Fruit fly (Drosophila melanogaster) whole organism, embryonic: ENCODE results near the gene CCAP-R.

ENCODE experiments used
- Aef1 ChIP-seq: fragments of 200-800 bp; sonication (Bioruptor generic); IDR thresholded peaks from 3 replicates; pipeline ENCODE4 v1.3.6; 2022; ENCODE audit warnings: missing biosample characterization, missing genetic modification characterization
- Atf6 ChIP-seq: fragments of 200-800 bp; sonication (Bioruptor generic); IDR thresholded peaks from 2 replicates; pipeline ENCODE4 v1.3.6; 2022; ENCODE audit warnings: missing biosample characterization, missing genetic modification characterization
- BEAF-32 ChIP-seq: fragments of 200-800 bp; sonication (Bioruptor generic); optimal IDR thresholded peaks from 3 replicates; lab custom pipeline; 2017; ENCODE audit warnings: missing biosample characterization, missing genetic modification characterization, mild to moderate bottlenecking, moderate library complexity, missing genetic modification reagents
- Bgb ChIP-seq: fragments of 200-800 bp; sonication (Bioruptor generic); IDR thresholded peaks from 2 replicates; pipeline ENCODE4 v1.3.6; 2022; ENCODE audit warnings: missing biosample characterization, missing genetic modification characterization; ENCODE audit not compliant: partially characterized antibody
- CG1024 ChIP-seq: fragments of 200-800 bp; sonication (Bioruptor generic); IDR thresholded peaks from 2 replicates; pipeline ENCODE4 v1.3.6; 2022; ENCODE audit warnings: missing biosample characterization, missing genetic modification characterization
- CG12942 ChIP-seq: fragments of 200-800 bp; sonication (Bioruptor generic); optimal IDR thresholded peaks from 3 replicates; lab custom pipeline; 2016; ENCODE audit warnings: missing biosample characterization, missing genetic modification characterization
- CG16863 ChIP-seq: fragments of 200-800 bp; sonication (Bioruptor generic); optimal IDR thresholded peaks from 3 replicates; lab custom pipeline; 2016; ENCODE audit warnings: missing biosample characterization, missing genetic modification characterization
- CG17568 ChIP-seq: fragments of 200-800 bp; sonication (Bioruptor generic); optimal IDR thresholded peaks from 2 replicates; lab custom pipeline; 2018; ENCODE audit warnings: missing biosample characterization, mild to moderate bottlenecking, missing genetic modification characterization, moderate library complexity
- CG17912 ChIP-seq: fragments of 200-800 bp; sonication (Bioruptor generic); optimal IDR thresholded peaks from 2 replicates; lab custom pipeline; 2018; ENCODE audit warnings: missing biosample characterization, mild to moderate bottlenecking, missing genetic modification characterization
- CG31441 ChIP-seq: fragments of 200-800 bp; sonication (Bioruptor generic); IDR thresholded peaks from 2 replicates; pipeline ENCODE4 v1.3.6; 2022; ENCODE audit warnings: missing biosample characterization, missing genetic modification characterization
- CG7271 ChIP-seq: fragments of 200-800 bp; sonication (Bioruptor generic); optimal IDR thresholded peaks from 2 replicates; lab custom pipeline; 2018; ENCODE audit warnings: missing biosample characterization, mild to moderate bottlenecking, missing genetic modification characterization, moderate library complexity
- CG7372 ChIP-seq: fragments of 200-800 bp; sonication (Bioruptor generic); IDR thresholded peaks from 2 replicates; pipeline ENCODE4 v1.3.6; 2022; ENCODE audit warnings: missing biosample characterization, missing genetic modification characterization
- Dad ChIP-seq: fragments of 200-800 bp; sonication (Bioruptor generic); optimal IDR thresholded peaks from 3 replicates; lab custom pipeline; 2016; ENCODE audit warnings: missing biosample characterization, missing genetic modification characterization
- Deaf1 ChIP-seq: fragments of 200-800 bp; optimal IDR thresholded peaks from 3 replicates; lab custom pipeline; 2019; ENCODE audit warnings: missing biosample characterization, mild to moderate bottlenecking, missing genetic modification characterization, moderate library complexity
- Eip74EF ChIP-seq, 2 experiments: fragments of 200-800 bp in 1 of 2; fragments of >200 bp in 1 of 2; sonication (Bioruptor generic) in 1 of 2; optimal IDR thresholded peaks; 2 replicates each; lab custom pipeline; 2017 to 2019; ENCODE audit warnings: missing biosample characterization in 2 of 2, missing genetic modification characterization in 2 of 2, mild to moderate bottlenecking in 1 of 2, moderate library complexity in 1 of 2
- GATAe ChIP-seq: fragments of 200-800 bp; sonication (Bioruptor generic); conservative IDR thresholded peaks from 2 replicates; pipeline ENCODE4 v1.3.6; 2022; ENCODE audit warnings: missing biosample characterization, missing genetic modification characterization
- H2.0 ChIP-seq: fragments of 200-800 bp; sonication (Bioruptor generic); IDR thresholded peaks from 2 replicates; pipeline ENCODE4 v1.3.6; 2022; ENCODE audit warnings: missing biosample characterization, missing genetic modification characterization
- HLH54F ChIP-seq: fragments of 200-800 bp; sonication (Bioruptor generic); optimal IDR thresholded peaks from 3 replicates; lab custom pipeline; 2016; ENCODE audit warnings: missing biosample characterization, missing genetic modification characterization
- HLHmδ ChIP-seq: fragments of 200-800 bp; sonication (Bioruptor generic); optimal IDR thresholded peaks from 2 replicates; lab custom pipeline; 2018; ENCODE audit warnings: missing biosample characterization, mild to moderate bottlenecking, missing genetic modification characterization, moderate library complexity
- Hand ChIP-seq: fragments of 200-800 bp; sonication (Bioruptor generic); optimal IDR thresholded peaks from 2 replicates; lab custom pipeline; 2017; ENCODE audit warnings: mild to moderate bottlenecking, missing biosample characterization, missing genetic modification reagents, missing genetic modification characterization
- Hey ChIP-seq: fragments of 200-800 bp; sonication (Bioruptor generic); optimal IDR thresholded peaks from 3 replicates; lab custom pipeline; 2018; ENCODE audit warnings: missing biosample characterization, mild to moderate bottlenecking, missing genetic modification characterization
- Hr78 ChIP-seq, 2 experiments: fragments of 200-800 bp in 1 of 2; fragments of >200 bp in 1 of 2; sonication (Bioruptor generic) in 1 of 2; optimal IDR thresholded peaks; 2 replicates each; lab custom pipeline; 2017 to 2019; ENCODE audit warnings: missing biosample characterization in 2 of 2, missing genetic modification characterization in 2 of 2, mild to moderate bottlenecking in 1 of 2, moderate library complexity in 1 of 2
- Oaz ChIP-seq: fragments of 200-800 bp; sonication (Bioruptor generic); IDR thresholded peaks from 2 replicates; pipeline ENCODE4 v1.3.6; 2022; ENCODE audit warnings: missing biosample characterization, missing genetic modification characterization
- abd-A ChIP-seq: fragments of 200-800 bp; sonication (Bioruptor generic); optimal IDR thresholded peaks from 3 replicates; lab custom pipeline; 2019; ENCODE audit warnings: missing biosample characterization, mild to moderate bottlenecking, missing genetic modification characterization, moderate library complexity
- ac ChIP-seq: fragments of 200-800 bp; sonication (Bioruptor generic); optimal IDR thresholded peaks from 3 replicates; lab custom pipeline; 2017; ENCODE audit warnings: missing biosample characterization, mild to moderate bottlenecking, missing genetic modification characterization
- bab2 ChIP-seq: fragments of 200-800 bp; sonication (Bioruptor generic); optimal IDR thresholded peaks from 2 replicates; lab custom pipeline; 2016; ENCODE audit warnings: missing biosample characterization, missing genetic modification characterization
- caup ChIP-seq: fragments of 200-800 bp; sonication (Bioruptor generic); optimal IDR thresholded peaks from 3 replicates; lab custom pipeline; 2017; ENCODE audit warnings: missing biosample characterization, mild to moderate bottlenecking, missing genetic modification characterization, moderate library complexity; ENCODE audit not compliant: severe bottlenecking
- chn ChIP-seq: fragments of 200-800 bp; sonication (Bioruptor generic); optimal IDR thresholded peaks from 2 replicates; lab custom pipeline; 2016; ENCODE audit warnings: missing biosample characterization, missing genetic modification characterization
- ci ChIP-seq: fragments of 200-800 bp; sonication (Bioruptor generic); IDR thresholded peaks from 3 replicates; pipeline ENCODE4 v1.3.6; 2022; ENCODE audit warnings: missing biosample characterization, missing genetic modification characterization
- cwo ChIP-seq: fragments of 200-800 bp; sonication (Bioruptor generic); optimal IDR thresholded peaks from 3 replicates; lab custom pipeline; 2017; ENCODE audit warnings: missing biosample characterization, missing genetic modification characterization, mild to moderate bottlenecking, moderate library complexity, missing genetic modification reagents
- da ChIP-seq: fragments of 200-800 bp; sonication (Bioruptor generic); optimal IDR thresholded peaks from 2 replicates; lab custom pipeline; 2016; ENCODE audit warnings: missing biosample characterization, missing genetic modification characterization
- danr ChIP-seq: fragments of 200-800 bp; sonication (Bioruptor generic); IDR thresholded peaks from 2 replicates; pipeline ENCODE4 v1.3.6; 2022; ENCODE audit warnings: missing biosample characterization, missing genetic modification characterization
- disco-r ChIP-seq: fragments of 200-800 bp; sonication (Bioruptor generic); optimal IDR thresholded peaks from 2 replicates; lab custom pipeline; 2016; ENCODE audit warnings: missing biosample characterization, missing genetic modification characterization
- fd3F ChIP-seq: fragments of 200-800 bp; sonication (Bioruptor generic); optimal IDR thresholded peaks from 2 replicates; lab custom pipeline; 2018; ENCODE audit warnings: missing biosample characterization, mild to moderate bottlenecking, missing genetic modification characterization, moderate library complexity
- gfzf ChIP-seq: fragments of 200-800 bp; sonication (Bioruptor generic); optimal IDR thresholded peaks from 2 replicates; lab custom pipeline; 2016; ENCODE audit warnings: missing biosample characterization, mild to moderate bottlenecking, missing genetic modification characterization, moderate library complexity
- gsb-n ChIP-seq: fragments of 200-800 bp; sonication (Bioruptor generic); optimal IDR thresholded peaks from 3 replicates; lab custom pipeline; 2018; ENCODE audit warnings: missing biosample characterization, mild to moderate bottlenecking, missing genetic modification characterization
- nmo ChIP-seq: fragments of 200-800 bp; sonication (Bioruptor generic); optimal IDR thresholded peaks from 2 replicates; lab custom pipeline; 2018; ENCODE audit warnings: missing biosample characterization, mild to moderate bottlenecking, missing genetic modification characterization, moderate library complexity
- org-1 ChIP-seq: fragments of 200-800 bp; sonication (Bioruptor generic); optimal IDR thresholded peaks from 2 replicates; lab custom pipeline; 2017; ENCODE audit warnings: missing biosample characterization, missing genetic modification characterization
- sens ChIP-seq: fragments of 200-800 bp; sonication (Bioruptor generic); peaks from one replicate; lab custom pipeline; 2016; ENCODE audit warnings: missing biosample characterization, missing genetic modification characterization
- slbo ChIP-seq: fragments of 200-800 bp; sonication (Bioruptor generic); IDR thresholded peaks from 2 replicates; pipeline ENCODE4 v1.3.6; 2022; ENCODE audit warnings: missing biosample characterization, missing genetic modification characterization
- sna ChIP-seq: fragments of 200-800 bp; sonication (Bioruptor generic); IDR thresholded peaks from 2 replicates; pipeline ENCODE4 v1.3.6; 2022; ENCODE audit warnings: missing biosample characterization, missing genetic modification characterization; ENCODE audit not compliant: partially characterized antibody
- so ChIP-seq: fragments of 200-800 bp; sonication (Bioruptor generic); IDR thresholded peaks from 3 replicates; pipeline ENCODE4 v1.3.6; 2022; ENCODE audit warnings: missing biosample characterization, missing genetic modification characterization
- ssp ChIP-seq: fragments of 200-800 bp; sonication (Bioruptor generic); IDR thresholded peaks from 2 replicates; pipeline ENCODE4 v1.3.6; 2022; ENCODE audit warnings: missing biosample characterization, missing genetic modification characterization
- tap ChIP-seq: fragments of 200-800 bp; optimal IDR thresholded peaks from 3 replicates; lab custom pipeline; 2019; ENCODE audit warnings: missing biosample characterization, mild to moderate bottlenecking, missing genetic modification characterization, moderate library complexity
- tx ChIP-seq: fragments of 200-800 bp; sonication (Bioruptor generic); optimal IDR thresholded peaks from 2 replicates; lab custom pipeline; 2016; ENCODE audit warnings: missing biosample characterization, missing genetic modification characterization
- unc-4 ChIP-seq: fragments of 200-800 bp; sonication (Bioruptor generic); IDR thresholded peaks from 2 replicates; pipeline ENCODE4 v1.3.6; 2022; ENCODE audit warnings: missing biosample characterization, missing genetic modification characterization; ENCODE audit not compliant: partially characterized antibody
- yki ChIP-seq: fragments of >200 bp; optimal IDR thresholded peaks from 3 replicates; lab custom pipeline; 2018
- zen ChIP-seq: fragments of 200-800 bp; sonication (Bioruptor generic); optimal IDR thresholded peaks from 3 replicates; lab custom pipeline; 2018; ENCODE audit warnings: missing biosample characterization, mild to moderate bottlenecking, missing genetic modification characterization, moderate library complexity
- zen2 ChIP-seq: fragments of 200-800 bp; sonication (Bioruptor generic); IDR thresholded peaks from 3 replicates; pipeline ENCODE4 v1.3.6; 2022; ENCODE audit warnings: missing biosample characterization, missing genetic modification characterization; ENCODE audit not compliant: partially characterized antibody

The CCAP-R gene

DNA sequence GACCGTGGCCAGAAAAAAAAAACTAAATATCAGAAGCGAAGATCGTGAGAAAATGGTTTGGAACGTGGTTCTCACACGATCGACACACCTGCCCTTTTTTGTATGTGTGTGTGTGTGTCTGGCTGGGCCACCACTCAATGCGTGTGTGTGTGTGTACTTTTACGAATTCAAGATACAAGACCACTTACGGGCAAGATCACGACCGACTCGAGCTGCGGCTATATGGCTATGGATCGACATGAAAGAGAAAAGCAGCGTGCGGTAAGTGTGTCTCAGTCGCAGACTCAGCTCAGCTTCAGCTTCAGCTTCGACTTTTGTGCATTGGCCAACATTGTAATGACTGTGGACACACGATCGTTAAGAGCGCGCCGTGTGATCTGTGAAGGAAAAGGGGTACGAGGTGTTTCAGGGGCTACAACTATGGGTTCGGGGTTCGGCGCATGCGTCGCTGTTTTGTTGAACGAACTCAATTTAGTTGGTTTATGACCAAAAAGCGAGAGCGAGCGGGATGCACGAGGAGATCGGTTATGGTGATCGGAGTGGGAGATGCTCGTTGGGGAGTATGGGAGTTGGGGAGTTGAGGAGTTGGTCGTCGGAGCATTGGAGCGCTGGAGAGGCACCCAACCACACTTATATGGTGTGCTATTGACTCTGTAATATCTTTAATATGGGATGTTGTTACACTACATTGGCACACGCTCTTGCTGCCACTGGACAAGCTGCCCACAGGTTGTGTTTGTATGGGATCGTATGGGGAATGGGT lies 46.7 kb upstream of the CCAP-R start (continued):
- TF ChIP-seq CG17568 (GFP tag; lab: Kevin White, UChicago) = no peak
- TF ChIP-seq zen = peak; percentile 23
- no peak for TF ChIP-seq bab2 (GFP tag; lab: Kevin White, UChicago)
- no peak for TF ChIP-seq CG31441 (GFP tag; lab: Robert Waterston, UW)
- peak; percentile 94 for TF ChIP-seq ac (GFP tag; lab: Kevin White, UChicago)
- TF ChIP-seq cwo (GFP tag; lab: Kevin White, UChicago) = peak; percentile 56
- TF ChIP-seq unc-4 (GFP tag; lab: Robert Waterston, UW) = no peak
- no peak for TF ChIP-seq CG1024 (GFP tag; lab: Robert Waterston, UW)
- TF ChIP-seq disco-r (GFP tag; lab: Kevin White, UChicago) = no peak
- TF ChIP-seq CG7372 = no peak
- TF ChIP-seq abd-A = peak; percentile 91
- TF ChIP-seq tx (GFP tag; lab: Kevin White, UChicago) = no peak
- TF ChIP-seq Hand (GFP tag; lab: Kevin White, UChicago) = no peak
- no peak for TF ChIP-seq fd3F (GFP tag; lab: Kevin White, UChicago)
- TF ChIP-seq CG12942 (GFP tag; lab: Kevin White, UChicago) = no peak
- no peak for TF ChIP-seq caup (GFP tag; lab: Kevin White, UChicago)
- no peak for TF ChIP-seq gfzf (GFP tag; lab: Kevin White, UChicago)
- TF ChIP-seq Eip74EF (GFP tag; optimal IDR thresholded peaks at IDR 0.05; lab: Kevin White, UChicago) = no peak
- TF ChIP-seq Bgb = no peak
- no peak for TF ChIP-seq tap
- no peak for TF ChIP-seq so (GFP tag; lab: Robert Waterston, UW)
- TF ChIP-seq sens (GFP tag; lab: Kevin White, UChicago) = peak; percentile 76
- peak; percentile 53 for TF ChIP-seq gsb-n
- no peak for TF ChIP-seq slbo
- peak in 1 of 2 experiments; percentile 25 for TF ChIP-seq Hr78 (GFP tag; optimal IDR thresholded peaks at IDR 0.05; lab: Kevin White, UChicago)
- TF ChIP-seq da (GFP tag; lab: Kevin White, UChicago) = peak; percentile 26
- no peak for TF ChIP-seq HLH54F (GFP tag; lab: Kevin White, UChicago)
- peak; percentile 90 for TF ChIP-seq HLHmδ
- no peak for TF ChIP-seq GATAe
- TF ChIP-seq CG17912 (GFP tag; lab: Kevin White, UChicago) = no peak
- no peak for TF ChIP-seq Dad
- TF ChIP-seq org-1 (GFP tag; lab: Kevin White, UChicago) = no peak
- no peak for TF ChIP-seq danr (GFP tag; lab: Robert Waterston, UW)
- no peak for TF ChIP-seq Atf6 (GFP tag; lab: Robert Waterston, UW)
- TF ChIP-seq Aef1 (GFP tag; lab: Robert Waterston, UW) = no peak
- peak; percentile 66 for TF ChIP-seq Deaf1
- no peak for TF ChIP-seq ssp (GFP tag; lab: Robert Waterston, UW)
- peak; percentile 26 for TF ChIP-seq chn
- no peak for TF ChIP-seq H2.0
- TF ChIP-seq CG16863 (GFP tag; lab: Kevin White, UChicago) = no peak
- TF ChIP-seq CG7271 = no peak
- 0 out of 3 replicates have a peak, but pooled peaks have one; percentile 5 for TF ChIP-seq ci (GFP tag; lab: Robert Waterston, UW)
- TF ChIP-seq Oaz (GFP tag; lab: Robert Waterston, UW) = no peak
- TF ChIP-seq Hey = no peak
- TF ChIP-seq BEAF-32 (GFP tag; lab: Kevin White, UChicago) = no peak
- no peak for TF ChIP-seq nmo (GFP tag; lab: Kevin White, UChicago)
- 0 out of 3 replicates have a peak, but pooled peaks have one; percentile 26 for TF ChIP-seq zen2 (GFP tag; lab: Robert Waterston, UW)
- no peak for TF ChIP-seq yki (lab: Kevin White, UChicago)
- no peak for TF ChIP-seq sna
